Fruit fly (Drosophila melanogaster): Measurements from ENCODE around the gene GluRIIE.

Gene GluRIIE

DNA sequence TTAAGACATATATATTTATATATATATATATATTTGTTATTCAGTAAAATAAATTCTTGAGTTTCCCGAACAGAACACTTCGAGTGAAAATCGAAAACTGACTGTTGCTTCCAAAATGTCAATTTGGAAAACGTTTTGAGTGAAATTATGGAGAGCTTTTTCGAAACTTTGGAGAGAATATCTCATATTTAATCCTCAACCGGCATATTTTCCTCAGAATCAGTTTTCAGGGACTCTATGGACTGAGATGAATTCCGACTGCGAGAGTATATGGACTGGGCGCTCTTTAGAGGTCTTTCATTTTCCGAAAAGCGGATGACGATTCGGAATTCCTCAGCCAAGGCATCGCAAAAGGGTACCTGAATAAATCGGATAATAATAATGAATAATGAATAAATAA lies at the start of gene GluRIIE:
GluRIIE (minus strand) TSS at position 101 of the 400 bp plus-strand sequence.
- TF ChIP-seq h (GFP tag; optimal IDR thresholded peaks at IDR 0.05) (no peak), Myc (optimal IDR thresholded peaks at IDR 0.05) (no peak), brk (GFP tag; optimal IDR thresholded peaks at IDR 0.05) (no peak), dsf (GFP tag; optimal IDR thresholded peaks at IDR 0.05; ENCODE audit: borderline replicate concordance) (no peak), Dfd (GFP tag; optimal IDR thresholded peaks at IDR 0.05) (no peak), dl (GFP tag; optimal IDR thresholded peaks at IDR 0.05; ENCODE audit: insufficient read depth in 1 of 2, partially characterized antibody in 2 of 2) (no peak), CG32264 (GFP tag; optimal IDR thresholded peaks at IDR 0.05) (no peak), psq (GFP tag; optimal IDR thresholded peaks at IDR 0.05) (no peak)

dm6 chr3R:20677251-20677650 lies 28.7 kb upstream of the GluRIIE start, which contains the start of gene CG4000:
CG4000 (minus strand) TSS chr3R:20677351.
- TF ChIP-seq CrebA (GFP tag; optimal IDR thresholded peaks at IDR 0.05; ENCODE audit: borderline replicate concordance) (no peak), lola (GFP tag; optimal IDR thresholded peaks at IDR 0.05) (no peak), h (GFP tag; optimal IDR thresholded peaks at IDR 0.05) (no peak), Abd-B (GFP tag; optimal IDR thresholded peaks at IDR 0.05) (no peak), pan (optimal IDR thresholded peaks at IDR 0.05) (no peak), Dif (GFP tag; optimal IDR thresholded peaks at IDR 0.05; ENCODE audit: partially characterized antibody) (no peak), Hr83 (GFP tag; optimal IDR thresholded peaks at IDR 0.05; ENCODE audit: poor library complexity, severe bottlenecking) (no peak), brk (GFP tag; optimal IDR thresholded peaks at IDR 0.05) (no peak), dl (GFP tag; optimal IDR thresholded peaks at IDR 0.05; ENCODE audit: insufficient read depth in 1 of 2, partially characterized antibody in 2 of 2) (no peak), CG9705 (GFP tag; optimal IDR thresholded peaks at IDR 0.05) (no peak), jim (GFP tag; optimal IDR thresholded peaks at IDR 0.05) (no peak), Sp1 (GFP tag; optimal IDR thresholded peaks at IDR 0.05) (no peak), fru (GFP tag; optimal IDR thresholded peaks at IDR 0.05) (no peak)

DNA sequence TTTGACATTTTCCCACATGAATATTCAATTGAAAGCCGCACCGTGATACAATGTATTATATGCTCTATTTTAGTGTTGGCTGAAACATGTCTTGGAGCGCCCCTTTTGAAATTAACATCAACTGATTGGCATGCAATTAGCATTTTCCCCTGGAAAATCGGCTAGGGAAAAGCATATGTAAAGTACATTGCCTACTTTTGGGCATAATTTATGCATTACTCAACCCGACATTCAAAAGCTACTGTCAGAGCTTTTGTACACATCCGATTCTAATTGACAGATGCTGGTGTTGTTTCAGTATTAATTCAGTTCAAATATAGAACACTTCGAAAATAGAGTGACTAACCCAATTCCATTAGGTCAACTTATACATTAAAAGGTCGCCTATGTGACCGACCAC lies 27.3 kb upstream of the GluRIIE start:
- TF ChIP-seq N (GFP tag; optimal IDR thresholded peaks at IDR 0.05) (peak; percentile 38), Myc (optimal IDR thresholded peaks at IDR 0.05) (peak; percentile 75), dsf (GFP tag; optimal IDR thresholded peaks at IDR 0.05; ENCODE audit: borderline replicate concordance) (no peak)

DNA sequence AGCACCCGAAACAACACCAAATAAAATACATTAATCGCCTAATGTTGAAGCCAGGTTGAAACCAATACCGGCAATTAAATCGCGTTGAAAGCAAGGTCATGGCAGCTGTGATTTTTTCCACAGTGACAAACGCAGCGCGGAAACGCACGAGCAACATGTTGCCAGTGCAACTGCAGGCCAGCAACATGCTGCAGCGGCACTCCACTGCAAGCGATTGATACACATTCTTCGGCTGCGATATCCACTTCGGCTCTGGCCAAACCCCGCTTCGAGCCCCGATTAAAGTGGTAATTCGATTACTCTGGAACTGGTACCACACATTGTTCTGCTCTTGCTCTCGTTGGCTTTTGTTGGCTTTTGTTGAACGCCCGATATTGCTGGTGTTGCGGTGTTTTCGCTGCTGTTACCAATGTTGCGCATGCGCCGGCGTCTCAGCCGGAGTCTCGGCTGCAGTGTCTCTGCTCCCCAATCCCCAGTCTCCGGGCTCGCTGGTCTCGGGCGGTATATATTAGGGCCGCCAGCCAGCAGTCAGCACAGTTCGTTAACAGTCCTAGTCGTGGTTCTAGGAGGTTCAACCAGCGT lies 20.6 kb upstream of the GluRIIE start, which contains the start of gene Cpr92F:
Cpr92F (plus strand) TSS at position 532 of the 582 bp plus-strand sequence.
- TF ChIP-seq jim (GFP tag; optimal IDR thresholded peaks at IDR 0.05) (no peak), tai (GFP tag; optimal IDR thresholded peaks at IDR 0.05) (no peak), foxo (GFP tag; optimal IDR thresholded peaks at IDR 0.05) (no peak), GATAd (GFP tag; optimal IDR thresholded peaks at IDR 0.05) (no peak), Mio (GFP tag; optimal IDR thresholded peaks at IDR 0.05) (no peak)

DNA sequence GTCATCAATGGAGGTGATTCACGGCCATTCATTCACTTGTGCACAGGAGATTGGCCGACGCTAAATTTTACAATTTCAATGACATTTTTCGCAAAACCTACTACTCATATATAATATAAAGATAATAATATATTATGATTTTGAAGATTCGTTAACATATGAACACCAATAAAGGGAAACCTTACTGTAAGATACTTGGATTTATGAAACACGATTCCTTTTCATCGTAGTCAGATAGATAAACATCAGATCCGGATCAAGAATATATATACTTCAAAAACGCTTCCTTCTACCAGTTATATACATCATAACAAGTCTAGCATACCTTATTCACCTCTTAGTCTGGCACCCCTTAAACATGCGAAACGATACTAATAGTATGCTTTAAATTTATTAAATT lies 11.3 kb upstream of the GluRIIE start, which contains the start of gene Nep4:
Nep4 (minus strand) TSS at position 101 of the 400 bp plus-strand sequence.
- TF ChIP-seq psq (GFP tag; optimal IDR thresholded peaks at IDR 0.05) (no peak), Rel (GFP tag; optimal IDR thresholded peaks at IDR 0.05) (no peak), Rel (tag; optimal IDR thresholded peaks at IDR 0.05) (no peak), Myc (optimal IDR thresholded peaks at IDR 0.05) (no peak), woc (GFP tag; optimal IDR thresholded peaks at IDR 0.05) (no peak), dl (GFP tag; optimal IDR thresholded peaks at IDR 0.05; ENCODE audit: insufficient read depth in 1 of 2, partially characterized antibody in 2 of 2) (no peak), foxo (GFP tag; optimal IDR thresholded peaks at IDR 0.05) (no peak), tai (GFP tag; optimal IDR thresholded peaks at IDR 0.05) (no peak), CrebA (GFP tag; optimal IDR thresholded peaks at IDR 0.05; ENCODE audit: borderline replicate concordance) (no peak), CG32264 (GFP tag; optimal IDR thresholded peaks at IDR 0.05) (no peak), Dif (GFP tag; optimal IDR thresholded peaks at IDR 0.05; ENCODE audit: partially characterized antibody) (no peak), Hr83 (GFP tag; optimal IDR thresholded peaks at IDR 0.05; ENCODE audit: poor library complexity, severe bottlenecking) (no peak), GATAd (GFP tag; optimal IDR thresholded peaks at IDR 0.05) (no peak), sage (GFP tag; optimal IDR thresholded peaks at IDR 0.05) (no peak), br (GFP tag; optimal IDR thresholded peaks at IDR 0.05) (no peak), Abd-B (GFP tag; optimal IDR thresholded peaks at IDR 0.05) (no peak)

dm6 chr3R:20656649-20657048 lies 8.1 kb upstream of the GluRIIE start:
- TF ChIP-seq HLH106 (tag; optimal IDR thresholded peaks at IDR 0.05) (no peak), dl (GFP tag; optimal IDR thresholded peaks at IDR 0.05; ENCODE audit: insufficient read depth in 1 of 2, partially characterized antibody in 2 of 2) (no peak), fru (GFP tag; optimal IDR thresholded peaks at IDR 0.05) (no peak), Dif (GFP tag; optimal IDR thresholded peaks at IDR 0.05; ENCODE audit: partially characterized antibody) (no peak), Sp1 (GFP tag; optimal IDR thresholded peaks at IDR 0.05) (no peak), Myc (optimal IDR thresholded peaks at IDR 0.05) (no peak), Hr78 (GFP tag; optimal IDR thresholded peaks at IDR 0.05) (no peak), Jra (GFP tag; optimal IDR thresholded peaks at IDR 0.05) (no peak), N (GFP tag; optimal IDR thresholded peaks at IDR 0.05) (no peak), CG9705 (GFP tag; optimal IDR thresholded peaks at IDR 0.05) (no peak), rgr (GFP tag; optimal IDR thresholded peaks at IDR 0.05) (no peak), sage (GFP tag; optimal IDR thresholded peaks at IDR 0.05) (no peak), OdsH (GFP tag; optimal IDR thresholded peaks at IDR 0.05) (no peak)
